Fruit fly (Drosophila melanogaster): Measurements from ENCODE around the gene CG2111.

DNA sequence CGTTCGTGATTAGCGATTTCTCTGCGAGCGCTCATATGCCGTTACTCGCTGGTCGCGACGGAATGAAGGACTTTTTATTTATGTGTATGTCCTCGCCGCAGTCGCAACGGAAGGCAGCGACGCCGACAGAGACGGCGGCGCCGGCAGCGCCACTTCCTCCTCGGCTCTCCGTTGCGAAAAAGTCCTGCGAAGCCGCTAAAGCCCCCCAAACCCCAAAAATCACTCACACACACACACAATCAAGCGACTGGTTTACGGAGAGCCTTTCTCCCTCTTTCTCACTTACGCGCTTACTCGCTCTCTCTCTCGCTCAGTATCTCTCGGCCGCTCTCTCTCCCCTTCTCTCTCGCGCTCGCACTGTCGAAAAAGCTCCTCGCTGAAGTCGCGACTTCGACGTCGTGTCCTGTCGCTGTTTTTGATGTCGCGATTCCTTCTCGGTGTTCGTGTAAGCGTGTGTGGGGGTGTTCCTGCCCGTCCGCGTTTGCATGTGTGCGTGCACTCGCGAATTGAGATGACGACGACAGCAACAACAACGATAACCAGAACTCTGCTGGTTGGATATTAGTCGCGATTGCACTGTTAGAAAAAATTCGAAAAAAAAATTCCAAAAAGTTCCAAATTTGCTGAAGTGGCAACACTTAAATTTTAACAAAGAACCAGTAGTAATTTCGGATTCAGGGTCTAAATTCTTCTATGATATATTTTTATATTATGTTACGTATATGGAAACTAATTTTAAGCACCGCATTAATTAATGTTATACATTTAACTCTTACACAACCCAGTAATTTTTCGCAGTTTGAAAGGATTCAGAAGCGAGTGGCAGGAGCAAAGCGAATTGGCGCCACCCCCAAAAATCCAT, 37.1 kb upstream of the CG2111 start, which contains the start of gene CG43347:
- TF ChIP-seq Hr78 (GFP tag; optimal IDR thresholded peaks at IDR 0.05) (no peak), Rel (GFP tag; optimal IDR thresholded peaks at IDR 0.05) (no peak), Rel (tag; optimal IDR thresholded peaks at IDR 0.05) (no peak), lola (GFP tag; optimal IDR thresholded peaks at IDR 0.05) (no peak), sv (GFP tag; optimal IDR thresholded peaks at IDR 0.05) (no peak), rgr (GFP tag; optimal IDR thresholded peaks at IDR 0.05) (peak; percentile 12), pan (optimal IDR thresholded peaks at IDR 0.05) (no peak), CG9705 (GFP tag; optimal IDR thresholded peaks at IDR 0.05) (no peak), br (GFP tag; optimal IDR thresholded peaks at IDR 0.05) (no peak)

Measured in whole organism, wandering third instar larva.